Worm (Caenorhabditis elegans) whole organism, late embryonic: ENCODE measurements around the gene suox-1.

Source experiments
- C08G9.2 ChIP-seq: sonication (generic microtip); optimal IDR thresholded peaks from 2 replicates; lab custom pipeline; 2016; ENCODE audit warnings: mild to moderate bottlenecking, missing genetic modification characterization, moderate library complexity, missing compliant biosample characterization
- C38D4.7 ChIP-seq: fragments of 200-800 bp; sonication (Bioruptor generic); optimal IDR thresholded peaks from 2 replicates; lab custom pipeline; 2018; ENCODE audit warnings: mild to moderate bottlenecking, missing genetic modification characterization, moderate library complexity, missing compliant biosample characterization
- F13H6.1 ChIP-seq: sonication (generic microtip); optimal IDR thresholded peaks from 2 replicates; lab custom pipeline; 2016; ENCODE audit warnings: missing genetic modification characterization, missing compliant biosample characterization
- K09A11.1 ChIP-seq: sonication (generic microtip); optimal IDR thresholded peaks from 2 replicates; lab custom pipeline; 2017; ENCODE audit warnings: antibody characterized with exemption, mild to moderate bottlenecking, missing genetic modification characterization, missing compliant biosample characterization; ENCODE audit not compliant: insufficient read depth
- Y22D7AL.16 ChIP-seq: sonication (generic microtip); optimal IDR thresholded peaks from 2 replicates; lab custom pipeline; 2016; ENCODE audit warnings: missing genetic modification characterization, missing compliant biosample characterization
- ahr-1 ChIP-seq: sonication (generic microtip); optimal IDR thresholded peaks from 2 replicates; lab custom pipeline; 2016; ENCODE audit warnings: missing genetic modification characterization, missing compliant biosample characterization
- ama-1 ChIP-seq: fragments of 150-350 bp; optimal IDR thresholded peaks from 2 replicates; lab custom pipeline; 2014
- ceh-14 ChIP-seq: sonication (generic microtip); optimal IDR thresholded peaks from 2 replicates; lab custom pipeline; 2016; ENCODE audit warnings: missing genotype, missing genetic modification characterization, missing compliant biosample characterization
- ceh-2 ChIP-seq: sonication (generic microtip); optimal IDR thresholded peaks from 2 replicates; lab custom pipeline; 2016; ENCODE audit warnings: missing genotype, missing genetic modification characterization, missing compliant biosample characterization
- ceh-30 ChIP-seq: fragments of 150-350 bp; optimal IDR thresholded peaks from 2 replicates; lab custom pipeline; 2014; ENCODE audit warnings: missing biosample characterization, missing genetic modification characterization
- ceh-31 ChIP-seq: sonication (generic microtip); optimal IDR thresholded peaks from 2 replicates; lab custom pipeline; 2016; ENCODE audit warnings: missing genetic modification characterization, missing compliant biosample characterization
- ceh-34 ChIP-seq: sonication (generic microtip); optimal IDR thresholded peaks from 2 replicates; lab custom pipeline; 2016; ENCODE audit warnings: mild to moderate bottlenecking, missing genetic modification characterization, missing compliant biosample characterization
- ceh-48 ChIP-seq: sonication (generic microtip); optimal IDR thresholded peaks from 2 replicates; lab custom pipeline; 2016; ENCODE audit warnings: missing genetic modification characterization, inconsistent platforms, missing compliant biosample characterization
- dmd-4 ChIP-seq: sonication (generic microtip); optimal IDR thresholded peaks from 2 replicates; lab custom pipeline; 2016; ENCODE audit warnings: borderline replicate concordance, missing genetic modification characterization, missing compliant biosample characterization
- dve-1 ChIP-seq: sonication (generic microtip); optimal IDR thresholded peaks from 2 replicates; lab custom pipeline; 2017; ENCODE audit warnings: antibody characterized with exemption, mild to moderate bottlenecking, missing genetic modification characterization, missing compliant biosample characterization
- elt-2 ChIP-seq: sonication (generic microtip); optimal IDR thresholded peaks from 2 replicates; lab custom pipeline; 2016; ENCODE audit warnings: missing genetic modification reagents, missing genetic modification characterization, missing compliant biosample characterization
- elt-4 ChIP-seq: sonication (generic microtip); optimal IDR thresholded peaks from 2 replicates; lab custom pipeline; 2016; ENCODE audit warnings: missing genetic modification characterization, missing compliant biosample characterization
- fax-1 ChIP-seq: sonication (generic microtip); optimal IDR thresholded peaks from 2 replicates; lab custom pipeline; 2016; ENCODE audit warnings: missing genotype, missing genetic modification characterization, missing compliant biosample characterization
- fkh-10 ChIP-seq: fragments of 150-350 bp; optimal IDR thresholded peaks from 2 replicates; lab custom pipeline; 2014; ENCODE audit warnings: missing biosample characterization, missing genetic modification reagents, missing genetic modification characterization
- fkh-6 ChIP-seq: sonication (generic microtip); optimal IDR thresholded peaks from 2 replicates; lab custom pipeline; 2016; ENCODE audit warnings: missing genetic modification characterization, missing compliant biosample characterization
- hlh-13 ChIP-seq: fragments of 200-800 bp; sonication (Bioruptor generic); optimal IDR thresholded peaks from 2 replicates; lab custom pipeline; 2018; ENCODE audit warnings: mild to moderate bottlenecking, missing genetic modification characterization, missing compliant biosample characterization
- hlh-15 ChIP-seq: sonication (generic microtip); optimal IDR thresholded peaks from 2 replicates; lab custom pipeline; 2016; ENCODE audit warnings: missing genetic modification characterization, missing compliant biosample characterization
- hlh-30 ChIP-seq: sonication (generic microtip); optimal IDR thresholded peaks from 2 replicates; lab custom pipeline; 2017; ENCODE audit warnings: antibody characterized with exemption, missing genetic modification characterization, missing compliant biosample characterization; ENCODE audit not compliant: insufficient read depth
- madf-2 ChIP-seq: sonication (generic microtip); optimal IDR thresholded peaks from 2 replicates; lab custom pipeline; 2017; ENCODE audit warnings: missing genetic modification characterization, missing compliant biosample characterization
- nfya-1 ChIP-seq: sonication (generic microtip); optimal IDR thresholded peaks from 2 replicates; lab custom pipeline; 2017; ENCODE audit warnings: missing genetic modification characterization, mild to moderate bottlenecking, missing compliant biosample characterization, antibody characterized with exemption, moderate library complexity
- nhr-232 ChIP-seq: sonication (generic microtip); optimal IDR thresholded peaks from 2 replicates; lab custom pipeline; 2016; ENCODE audit warnings: missing genetic modification characterization, missing compliant biosample characterization
- npax-4 ChIP-seq: sonication (generic microtip); optimal IDR thresholded peaks from 2 replicates; lab custom pipeline; 2016; ENCODE audit warnings: missing genetic modification characterization, missing compliant biosample characterization
- odd-2 ChIP-seq: sonication (generic microtip); optimal IDR thresholded peaks from 2 replicates; lab custom pipeline; 2017; ENCODE audit warnings: antibody characterized with exemption, mild to moderate bottlenecking, missing genetic modification characterization, missing compliant biosample characterization
- pag-3 ChIP-seq: sonication (generic microtip); optimal IDR thresholded peaks from 2 replicates; lab custom pipeline; 2016; ENCODE audit warnings: missing compliant biosample characterization, missing genetic modification characterization, borderline replicate concordance
- pqm-1 ChIP-seq: sonication (generic microtip); optimal IDR thresholded peaks from 2 replicates; lab custom pipeline; 2016; ENCODE audit warnings: missing genetic modification characterization, missing compliant biosample characterization
- rnt-1 ChIP-seq: sonication (generic microtip); optimal IDR thresholded peaks from 2 replicates; lab custom pipeline; 2016; ENCODE audit warnings: missing genetic modification characterization, missing compliant biosample characterization
- sox-4 ChIP-seq: sonication (generic microtip); optimal IDR thresholded peaks from 2 replicates; lab custom pipeline; 2017; ENCODE audit warnings: mild to moderate bottlenecking, missing genetic modification characterization, inconsistent platforms, missing compliant biosample characterization
- syd-9 ChIP-seq: sonication (generic microtip); optimal IDR thresholded peaks from 2 replicates; lab custom pipeline; 2016; ENCODE audit warnings: mild to moderate bottlenecking, missing genetic modification characterization, moderate library complexity, missing compliant biosample characterization
- ttx-3 ChIP-seq: sonication (generic microtip); optimal IDR thresholded peaks from 2 replicates; lab custom pipeline; 2016; ENCODE audit warnings: missing genetic modification reagents, missing genetic modification characterization, missing compliant biosample characterization
- unc-42 ChIP-seq: sonication (generic microtip); optimal IDR thresholded peaks from 2 replicates; lab custom pipeline; 2016; ENCODE audit warnings: missing genotype, missing genetic modification characterization, missing compliant biosample characterization
- unc-55 ChIP-seq: sonication (generic microtip); optimal IDR thresholded peaks from 2 replicates; lab custom pipeline; 2017; ENCODE audit warnings: missing biosample characterization, missing genetic modification reagents, missing genetic modification characterization
- unc-86 ChIP-seq: sonication (generic microtip); optimal IDR thresholded peaks from 2 replicates; lab custom pipeline; 2016; ENCODE audit warnings: missing genetic modification characterization, missing compliant biosample characterization
- zip-5 ChIP-seq: sonication (generic microtip); optimal IDR thresholded peaks from 2 replicates; lab custom pipeline; 2016; ENCODE audit warnings: missing genetic modification characterization, missing compliant biosample characterization
- ztf-16 ChIP-seq: sonication (generic microtip); optimal IDR thresholded peaks from 2 replicates; lab custom pipeline; 2017; ENCODE audit warnings: missing genetic modification characterization, missing compliant biosample characterization

The suox-1 gene

ce11 chrX:15535190-15535636 is 37.9 kb downstream of the suox-1 start (continued):
- TF ChIP-seq ceh-14 (tag; lab: Kevin White, UChicago) (peak; percentile 55), fkh-10 (GFP tag; lab: Kevin White, UChicago) (no peak), syd-9 (tag; lab: Kevin White, UChicago) (no peak), nhr-232 (no peak), ceh-2 (no peak), Y22D7AL.16 (no peak), ahr-1 (tag; lab: Kevin White, UChicago) (no peak), C08G9.2 (tag; lab: Kevin White, UChicago) (no peak), pag-3 (tag; lab: Kevin White, UChicago) (no peak), fkh-6 (tag; lab: Kevin White, UChicago) (no peak), K09A11.1 (no peak), ceh-30 (tag; lab: Kevin White, UChicago) (no peak), hlh-13 (GFP tag; lab: Kevin White, UChicago) (no peak), rnt-1 (no peak), dmd-4 (tag; lab: Kevin White, UChicago) (no peak), fax-1 (tag; lab: Kevin White, UChicago) (no peak), hlh-30 (tag; lab: Kevin White, UChicago) (peak; percentile 66), odd-2 (tag; lab: Kevin White, UChicago) (no peak), npax-4 (tag; lab: Kevin White, UChicago) (no peak)

ce11 chrX:15536017-15536416 is 38.7 kb downstream of the suox-1 start:
- TF ChIP-seq hlh-30 (tag; lab: Kevin White, UChicago): no peak
- TF ChIP-seq zip-5: no peak
- peak; percentile 20 for TF ChIP-seq elt-2 (tag; lab: Kevin White, UChicago)
- TF ChIP-seq ama-1 (lab: Kevin White, UChicago): no peak
- TF ChIP-seq, all 69 proteins: peak for 1

ce11 chrX:15537362-15537761 is 40.0 kb downstream of the suox-1 start, which contains the start of the genes olrn-1 and C02C6.14:
TSS of gene olrn-1 (plus strand) at chrX:15537662.
TSS of gene C02C6.14 (plus strand) at chrX:15537665.
- TF ChIP-seq syd-9 (tag; lab: Kevin White, UChicago): no peak
- TF ChIP-seq elt-4: no peak
- no peak for TF ChIP-seq pag-3 (tag; lab: Kevin White, UChicago)
- TF ChIP-seq ama-1 (lab: Kevin White, UChicago): no peak
- TF ChIP-seq C38D4.7 (GFP tag; lab: Kevin White, UChicago): no peak
- TF ChIP-seq sox-4 (tag; lab: Kevin White, UChicago): no peak
- no peak for TF ChIP-seq ceh-30 (tag; lab: Kevin White, UChicago)
- no peak for TF ChIP-seq unc-55
- no peak for TF ChIP-seq ahr-1 (tag; lab: Kevin White, UChicago)
- TF ChIP-seq madf-2 (tag; lab: Kevin White, UChicago): no peak
- TF ChIP-seq hlh-15 (tag; lab: Kevin White, UChicago): no peak
- no peak for TF ChIP-seq npax-4 (tag; lab: Kevin White, UChicago)
- TF ChIP-seq fkh-6 (tag; lab: Kevin White, UChicago): no peak
- TF ChIP-seq rnt-1: no peak
- no peak for TF ChIP-seq elt-2 (tag; lab: Kevin White, UChicago)
- no peak for TF ChIP-seq ztf-16 (tag; lab: Kevin White, UChicago)
- TF ChIP-seq K09A11.1: no peak
- no peak for TF ChIP-seq ceh-34 (tag; lab: Kevin White, UChicago)
- no peak for TF ChIP-seq ceh-14 (tag; lab: Kevin White, UChicago)

ce11 chrX:15539299-15539698 is 41.9 kb downstream of the suox-1 start:
- no peak for TF ChIP-seq ceh-48 (tag; lab: Kevin White, UChicago)
- TF ChIP-seq madf-2 (tag; lab: Kevin White, UChicago): no peak
- no peak for TF ChIP-seq C38D4.7 (GFP tag; lab: Kevin White, UChicago)
- no peak for TF ChIP-seq fkh-6 (tag; lab: Kevin White, UChicago)
- no peak for TF ChIP-seq unc-86 (tag; lab: Kevin White, UChicago)
- no peak for TF ChIP-seq ceh-14 (tag; lab: Kevin White, UChicago)
- TF ChIP-seq ceh-31 (tag; lab: Kevin White, UChicago): no peak
- TF ChIP-seq unc-42 (tag; lab: Kevin White, UChicago): no peak
- TF ChIP-seq ttx-3 (tag; lab: Kevin White, UChicago): no peak
- no peak for TF ChIP-seq F13H6.1 (tag; lab: Kevin White, UChicago)
- TF ChIP-seq pqm-1: no peak
- no peak for TF ChIP-seq dve-1 (tag; lab: Kevin White, UChicago)
- TF ChIP-seq hlh-30 (tag; lab: Kevin White, UChicago): no peak
- no peak for TF ChIP-seq nfya-1 (tag; lab: Kevin White, UChicago)
- TF ChIP-seq K09A11.1: no peak
